Worm (Caenorhabditis elegans) whole organism, young adult: Measurements from ENCODE around the gene T24H10.4.

Source experiments
- B0019.2 ChIP-seq: fragments of 200-800 bp; sonication (Bioruptor generic); conservative IDR thresholded peaks from 2 replicates; pipeline ENCODE4 v1.3.6; 2022; ENCODE audit warnings: missing genetic modification reagents, missing genetic modification characterization, missing compliant biosample characterization
- B0261.1 ChIP-seq: sonication (generic microtip); optimal IDR thresholded peaks from 2 replicates; lab custom pipeline; 2016; ENCODE audit warnings: mild to moderate bottlenecking, missing genetic modification characterization, moderate library complexity, missing compliant biosample characterization
- C06A6.2 ChIP-seq: fragments of 200-800 bp; sonication (Bioruptor generic); conservative IDR thresholded peaks from 2 replicates; pipeline ENCODE4 v1.3.6; 2022; ENCODE audit warnings: missing genetic modification characterization, missing compliant biosample characterization
- F10E7.11 ChIP-seq: sonication (generic microtip); optimal IDR thresholded peaks from 2 replicates; lab custom pipeline; 2017; ENCODE audit warnings: mild to moderate bottlenecking, missing genetic modification characterization, moderate library complexity, missing compliant biosample characterization
- F22D6.2 ChIP-seq: sonication (generic microtip); optimal IDR thresholded peaks from 2 replicates; lab custom pipeline; 2016; ENCODE audit warnings: mild to moderate bottlenecking, missing genetic modification characterization, missing compliant biosample characterization
- F23B12.7 ChIP-seq: sonication (generic microtip); optimal IDR thresholded peaks from 2 replicates; lab custom pipeline; 2017; ENCODE audit warnings: missing genetic modification characterization, mild to moderate bottlenecking, missing compliant biosample characterization, antibody characterized with exemption, moderate library complexity; ENCODE audit not compliant: insufficient read depth
- F33H1.4 ChIP-seq: fragments of 200-800 bp; sonication (Bioruptor generic); IDR thresholded peaks from 2 replicates; pipeline ENCODE4 v1.3.6; 2022; ENCODE audit warnings: missing genetic modification reagents, missing genetic modification characterization, missing compliant biosample characterization
- F37B4.10 ChIP-seq: fragments of 200-800 bp; sonication (Bioruptor generic); IDR thresholded peaks from 2 replicates; pipeline ENCODE4 v1.3.6; 2022; ENCODE audit warnings: missing genetic modification characterization, missing compliant biosample characterization
- F39B2.1 ChIP-seq: fragments of 200-800 bp; sonication (Bioruptor generic); IDR thresholded peaks from 2 replicates; pipeline ENCODE4 v1.3.6; 2022; ENCODE audit warnings: missing genetic modification reagents, missing genetic modification characterization, missing compliant biosample characterization
- F52B5.7 ChIP-seq: sonication (generic microtip); optimal IDR thresholded peaks from 2 replicates; lab custom pipeline; 2016; ENCODE audit warnings: mild to moderate bottlenecking, missing genetic modification characterization, missing compliant biosample characterization
- F57A8.1 ChIP-seq: fragments of 200-800 bp; sonication (Bioruptor generic); optimal IDR thresholded peaks from 2 replicates; lab custom pipeline; 2018; ENCODE audit warnings: mild to moderate bottlenecking, missing genetic modification characterization, moderate library complexity, missing compliant biosample characterization
- T26A5.8 ChIP-seq: sonication (generic microtip); optimal IDR thresholded peaks from 2 replicates; lab custom pipeline; 2016; ENCODE audit warnings: missing genetic modification characterization, missing compliant biosample characterization
- Y53G8AR.9 ChIP-seq: fragments of 200-800 bp; sonication (Bioruptor generic); conservative IDR thresholded peaks from 2 replicates; pipeline ENCODE4 v1.3.6; 2022; ENCODE audit warnings: missing genetic modification reagents, missing genetic modification characterization, missing compliant biosample characterization
- Y56A3A.18 ChIP-seq: fragments of 200-800 bp; sonication (Bioruptor generic); IDR thresholded peaks from 2 replicates; pipeline ENCODE4 v1.3.6; 2022; ENCODE audit warnings: missing genetic modification reagents, missing genetic modification characterization, missing compliant biosample characterization
- Y79H2A.3 ChIP-seq: fragments of 200-800 bp; sonication (Bioruptor generic); conservative IDR thresholded peaks from 2 replicates; pipeline ENCODE4 v1.3.6; 2022; ENCODE audit warnings: missing genetic modification reagents, missing genetic modification characterization, missing compliant biosample characterization
- Y95B8A.8 ChIP-seq: fragments of 200-800 bp; sonication (Bioruptor generic); IDR thresholded peaks from 2 replicates; pipeline ENCODE4 v1.3.6; 2022; ENCODE audit warnings: missing genetic modification reagents, missing genetic modification characterization, missing compliant biosample characterization
- ZK185.1 ChIP-seq: sonication (generic microtip); optimal IDR thresholded peaks from 2 replicates; lab custom pipeline; 2016; ENCODE audit warnings: mild to moderate bottlenecking, missing genetic modification characterization, missing compliant biosample characterization; ENCODE audit not compliant: poor library complexity, severe bottlenecking
- aptf-3 ChIP-seq: fragments of 200-800 bp; sonication (Bioruptor generic); IDR thresholded peaks from 2 replicates; pipeline ENCODE4 v1.3.6; 2022; ENCODE audit warnings: missing genetic modification characterization, missing compliant biosample characterization
- bed-1 ChIP-seq: fragments of 200-800 bp; sonication (Bioruptor generic); IDR thresholded peaks from 2 replicates; pipeline ENCODE4 v1.3.6; 2022; ENCODE audit warnings: missing genetic modification reagents, missing genetic modification characterization, missing compliant biosample characterization
- bed-2 ChIP-seq: fragments of 200-800 bp; sonication (Bioruptor generic); IDR thresholded peaks from 2 replicates; pipeline ENCODE4 v1.3.6; 2022; ENCODE audit warnings: missing genetic modification reagents, missing genetic modification characterization, missing compliant biosample characterization
- ceh-40 ChIP-seq: fragments of 200-800 bp; sonication (Bioruptor generic); IDR thresholded peaks from 2 replicates; pipeline ENCODE4 v1.3.6; 2022; ENCODE audit warnings: missing genetic modification characterization, missing compliant biosample characterization
- ceh-58 ChIP-seq: fragments of 200-800 bp; sonication (Bioruptor generic); IDR thresholded peaks from 2 replicates; pipeline ENCODE4 v1.3.6; 2022; ENCODE audit warnings: missing genetic modification characterization, missing compliant biosample characterization
- ceh-91 ChIP-seq: fragments of 200-800 bp; sonication (Bioruptor generic); IDR thresholded peaks from 2 replicates; pipeline ENCODE4 v1.3.6; 2022; ENCODE audit warnings: missing genetic modification reagents, missing genetic modification characterization, missing compliant biosample characterization
- die-1 ChIP-seq: sonication (generic microtip); optimal IDR thresholded peaks from 2 replicates; lab custom pipeline; 2016; ENCODE audit warnings: missing genotype, mild to moderate bottlenecking, missing genetic modification characterization, missing compliant biosample characterization
- egl-18 ChIP-seq: fragments of 200-800 bp; sonication (Bioruptor generic); IDR thresholded peaks from 2 replicates; pipeline ENCODE4 v1.3.6; 2022; ENCODE audit warnings: missing genetic modification reagents, missing genetic modification characterization, missing compliant biosample characterization
- egl-44 ChIP-seq: fragments of 200-800 bp; sonication (Bioruptor generic); IDR thresholded peaks from 2 replicates; pipeline ENCODE4 v1.3.6; 2022; ENCODE audit warnings: missing genetic modification reagents, missing genetic modification characterization, missing compliant biosample characterization
- egrh-3 ChIP-seq: fragments of 200-800 bp; sonication (Bioruptor generic); IDR thresholded peaks from 2 replicates; pipeline ENCODE4 v1.3.6; 2022; ENCODE audit warnings: missing genetic modification reagents, missing genetic modification characterization, missing compliant biosample characterization
- gei-17 ChIP-seq: fragments of 200-800 bp; sonication (Bioruptor generic); optimal IDR thresholded peaks from 2 replicates; lab custom pipeline; 2018; ENCODE audit warnings: mild to moderate bottlenecking, missing genetic modification characterization, missing compliant biosample characterization
- lag-1 ChIP-seq: fragments of 200-800 bp; sonication (Bioruptor generic); IDR thresholded peaks from 2 replicates; pipeline ENCODE4 v1.3.6; 2022; ENCODE audit warnings: missing genetic modification reagents, missing genetic modification characterization, missing compliant biosample characterization
- let-526 ChIP-seq: fragments of 200-800 bp; sonication (Bioruptor generic); IDR thresholded peaks from 2 replicates; pipeline ENCODE4 v1.3.6; 2022; ENCODE audit warnings: missing genetic modification reagents, missing genetic modification characterization, missing compliant biosample characterization
- lin-40 ChIP-seq: sonication (generic microtip); optimal IDR thresholded peaks from 2 replicates; lab custom pipeline; 2016; ENCODE audit warnings: missing genetic modification characterization, mild to moderate bottlenecking, missing compliant biosample characterization, missing genotype, missing genetic modification reagents
- lir-1 ChIP-seq: fragments of 200-800 bp; sonication (Bioruptor generic); conservative IDR thresholded peaks from 2 replicates; pipeline ENCODE4 v1.3.6; 2022; ENCODE audit warnings: missing genetic modification reagents, missing genetic modification characterization, missing compliant biosample characterization
- madf-6 ChIP-seq: fragments of 200-800 bp; sonication (Bioruptor generic); IDR thresholded peaks from 2 replicates; pipeline ENCODE4 v1.3.6; 2022; ENCODE audit warnings: missing genetic modification reagents, missing genetic modification characterization, missing compliant biosample characterization
- madf-8 ChIP-seq: fragments of 200-800 bp; sonication (Bioruptor generic); conservative IDR thresholded peaks from 2 replicates; pipeline ENCODE4 v1.3.6; 2022; ENCODE audit warnings: missing genetic modification reagents, missing genetic modification characterization, missing compliant biosample characterization
- mel-28 ChIP-seq: sonication (generic microtip); optimal IDR thresholded peaks from 2 replicates; lab custom pipeline; 2016; ENCODE audit warnings: borderline replicate concordance, mild to moderate bottlenecking, missing genetic modification characterization, missing compliant biosample characterization
- nfya-1 ChIP-seq: sonication (generic microtip); optimal IDR thresholded peaks from 2 replicates; lab custom pipeline; 2017; ENCODE audit warnings: antibody characterized with exemption, missing compliant biosample characterization, missing genetic modification characterization, borderline replicate concordance; ENCODE audit not compliant: insufficient read depth
- nfya-2 ChIP-seq: fragments of 200-800 bp; sonication (Bioruptor generic); IDR thresholded peaks from 2 replicates; pipeline ENCODE4 v1.3.6; 2022; ENCODE audit warnings: missing genetic modification reagents, missing genetic modification characterization, missing compliant biosample characterization
- nfyb-1 ChIP-seq: fragments of 200-800 bp; sonication (Bioruptor generic); IDR thresholded peaks from 2 replicates; pipeline ENCODE4 v1.3.6; 2022; ENCODE audit warnings: missing genetic modification reagents, missing genetic modification characterization, missing compliant biosample characterization
- nhr-80 ChIP-seq: sonication (generic microtip); optimal IDR thresholded peaks from 2 replicates; lab custom pipeline; 2016; ENCODE audit warnings: missing genetic modification characterization, missing compliant biosample characterization
- pbrm-1 ChIP-seq: fragments of 200-800 bp; sonication (Bioruptor generic); IDR thresholded peaks from 2 replicates; pipeline ENCODE4 v1.3.6; 2022; ENCODE audit warnings: missing genetic modification reagents, missing genetic modification characterization, missing compliant biosample characterization
- pha-4 ChIP-seq: fragments of 150-350 bp; sonication (generic microtip); optimal IDR thresholded peaks from 2 replicates; lab custom pipeline; 2014; ENCODE audit warnings: missing biosample characterization, missing genetic modification reagents, missing genetic modification characterization
- sdz-38 ChIP-seq: sonication (generic microtip); optimal IDR thresholded peaks from 2 replicates; lab custom pipeline; 2016; ENCODE audit warnings: missing genotype, missing genetic modification characterization, missing compliant biosample characterization
- sea-2 ChIP-seq: fragments of 200-800 bp; sonication (Bioruptor generic); IDR thresholded peaks from 2 replicates; pipeline ENCODE4 v1.3.6; 2022; ENCODE audit warnings: missing genetic modification characterization, missing compliant biosample characterization
- somi-1 ChIP-seq: fragments of 200-800 bp; sonication (Bioruptor generic); optimal IDR thresholded peaks from 2 replicates; lab custom pipeline; 2018; ENCODE audit warnings: mild to moderate bottlenecking, missing genetic modification characterization, missing compliant biosample characterization
- ztf-18 ChIP-seq: sonication (generic microtip); optimal IDR thresholded peaks from 2 replicates; lab custom pipeline; 2016; ENCODE audit warnings: missing genotype, mild to moderate bottlenecking, missing genetic modification characterization, missing compliant biosample characterization
- ztf-25 ChIP-seq: fragments of 200-800 bp; sonication (Bioruptor generic); IDR thresholded peaks from 2 replicates; pipeline ENCODE4 v1.3.6; 2022; ENCODE audit warnings: missing genetic modification reagents, missing genetic modification characterization, missing compliant biosample characterization
- ztf-6 ChIP-seq: fragments of 200-800 bp; sonication (Bioruptor generic); IDR thresholded peaks from 2 replicates; pipeline ENCODE4 v1.3.6; 2022; ENCODE audit warnings: missing genetic modification reagents, missing genetic modification characterization, missing compliant biosample characterization

Gene T24H10.4

DNA sequence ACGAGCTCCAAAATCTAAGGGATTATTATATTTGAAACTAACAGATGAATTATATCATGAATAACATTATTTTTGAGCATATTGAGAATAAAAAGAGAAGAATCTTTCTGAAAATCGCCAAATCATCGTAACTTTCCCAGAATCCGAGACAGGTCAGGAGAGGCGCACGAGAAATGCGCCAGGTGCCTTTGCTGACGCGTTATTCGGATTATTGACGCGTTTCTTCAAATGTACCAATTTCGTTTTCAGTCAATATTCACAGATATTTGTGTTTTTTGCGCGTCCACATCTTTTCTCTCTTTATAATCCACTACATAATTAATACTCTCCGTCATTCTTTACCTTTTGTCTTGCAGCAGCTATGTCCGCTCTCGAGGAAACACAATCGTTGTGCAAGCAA lies 10.3 kb upstream of the T24H10.4 start, which contains the start of gene T24H10.1 (continued):
- no peak for TF ChIP-seq bed-2
- TF ChIP-seq lag-1 (GFP tag; lab: Robert Waterston, UW): no peak
- TF ChIP-seq die-1 (tag; lab: Kevin White, UChicago): no peak
- no peak for TF ChIP-seq C06A6.2 (GFP tag; lab: Robert Waterston, UW)
- TF ChIP-seq F37B4.10 (GFP tag; lab: Robert Waterston, UW): no peak
- peak; percentile 97 for TF ChIP-seq ztf-18 (tag; lab: Kevin White, UChicago)
- no peak for TF ChIP-seq F52B5.7 (tag; lab: Kevin White, UChicago)
- TF ChIP-seq F33H1.4 (GFP tag; lab: Robert Waterston, UW): peak; percentile 68
- no peak for TF ChIP-seq mel-28
- TF ChIP-seq B0261.1 (tag; lab: Kevin White, UChicago): no peak
- TF ChIP-seq bed-1 (GFP tag; lab: Robert Waterston, UW): no peak
- TF ChIP-seq let-526 (GFP tag; lab: Robert Waterston, UW): no peak
- no peak for TF ChIP-seq nfya-2 (GFP tag; lab: Robert Waterston, UW)
- peak; percentile 68 for TF ChIP-seq ZK185.1 (tag; lab: Kevin White, UChicago)
- no peak for TF ChIP-seq Y79H2A.3 (GFP tag; lab: Robert Waterston, UW)
- no peak for TF ChIP-seq F10E7.11 (tag; lab: Kevin White, UChicago)
- TF ChIP-seq B0019.2 (GFP tag; lab: Robert Waterston, UW): no peak
- TF ChIP-seq T26A5.8 (tag; lab: Kevin White, UChicago): no peak
- no peak for TF ChIP-seq Y95B8A.8 (GFP tag; lab: Robert Waterston, UW)
- no peak for TF ChIP-seq lir-1 (GFP tag; lab: Robert Waterston, UW)
- no peak for TF ChIP-seq F57A8.1 (GFP tag; lab: Kevin White, UChicago)
- TF ChIP-seq nfya-1 (tag; lab: Kevin White, UChicago): no peak
- no peak for TF ChIP-seq egl-44 (GFP tag; lab: Robert Waterston, UW)
- peak; percentile 78 for TF ChIP-seq lin-40 (tag; lab: Kevin White, UChicago)
- TF ChIP-seq madf-6 (GFP tag; lab: Robert Waterston, UW): peak; percentile 69
- no peak for TF ChIP-seq pha-4 (tag; lab: Kevin White, UChicago)
- TF ChIP-seq ztf-6: no peak
- no peak for TF ChIP-seq somi-1 (GFP tag; lab: Kevin White, UChicago)
- TF ChIP-seq F23B12.7 (tag; lab: Kevin White, UChicago): peak; percentile 13
- TF ChIP-seq ceh-91 (GFP tag; lab: Robert Waterston, UW): no peak
- TF ChIP-seq egrh-3 (GFP tag; lab: Robert Waterston, UW): no peak
- no peak for TF ChIP-seq sdz-38 (tag; lab: Kevin White, UChicago)
- TF ChIP-seq gei-17: no peak
- no peak for TF ChIP-seq F22D6.2 (tag; lab: Kevin White, UChicago)
- TF ChIP-seq nhr-80: peak; percentile 26
- TF ChIP-seq, all 124 proteins: peak for 38

DNA sequence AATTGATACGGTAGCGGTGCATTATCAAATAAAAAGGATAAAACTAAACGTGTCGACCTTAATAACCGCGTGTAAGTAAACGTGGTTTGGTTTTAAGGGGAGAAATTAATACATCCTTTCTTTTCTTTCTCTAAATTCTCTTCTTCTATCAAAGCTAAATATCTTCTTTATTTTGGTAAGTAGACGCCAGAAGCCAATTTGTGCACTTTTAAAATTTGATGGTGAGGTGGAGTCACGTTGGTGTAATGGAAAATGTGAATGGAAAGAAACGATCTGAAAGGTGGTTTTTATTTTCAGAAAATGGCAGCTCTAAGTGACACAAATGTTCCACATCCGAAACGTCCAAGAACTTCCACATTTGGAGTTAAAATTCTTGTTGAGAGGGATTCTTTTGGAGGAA lies 8.5 kb upstream of the T24H10.4 start, which contains the start of gene T24H10.5:
TSS of gene T24H10.5 (plus strand) at position 301 of the 400 bp plus-strand sequence.
- TF ChIP-seq nfyb-1 (GFP tag; lab: Robert Waterston, UW) (no peak), madf-6 (GFP tag; lab: Robert Waterston, UW) (peak; percentile 34; the same call in 1 of the 2 replicates)

DNA sequence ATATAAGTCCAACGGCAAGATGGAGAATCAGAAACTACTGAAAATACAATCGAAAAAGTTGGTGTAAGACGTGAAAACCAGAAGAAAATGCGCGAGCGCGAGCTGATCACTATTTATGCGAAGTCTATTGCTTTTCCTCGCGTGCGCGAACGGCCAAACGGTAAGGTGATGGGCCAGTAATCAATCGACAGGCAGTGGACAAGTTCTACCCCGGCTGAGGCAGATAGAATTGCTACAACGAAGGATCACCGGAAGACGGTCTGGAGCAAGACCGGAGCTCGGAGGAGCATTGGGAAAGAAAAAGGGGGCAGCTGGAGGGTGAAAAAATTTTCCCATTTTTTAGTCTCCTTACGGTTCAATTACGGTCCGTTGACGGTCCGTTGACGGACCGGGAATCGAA lies 6.7 kb upstream of the T24H10.4 start:
- TF ChIP-seq egl-18 (peak; percentile 87), F39B2.1 (GFP tag; lab: Robert Waterston, UW) (peak; percentile 74; the same call in 1 of the 2 replicates), ztf-25 (GFP tag; lab: Robert Waterston, UW) (peak; percentile 90), Y56A3A.18 (peak; percentile 78; the same call in 1 of the 2 replicates), madf-8 (GFP tag; lab: Robert Waterston, UW) (peak; percentile 37; the same call in 1 of the 2 replicates), Y53G8AR.9 (GFP tag; lab: Robert Waterston, UW) (peak; percentile 70; the same call in 1 of the 2 replicates), sea-2 (GFP tag; lab: Robert Waterston, UW) (0 out of 2 replicates have a peak, but pooled peaks have one; percentile 54), nfyb-1 (GFP tag; lab: Robert Waterston, UW) (peak; percentile 89), aptf-3 (peak; percentile 92; the same call in 1 of the 2 replicates), bed-2 (0 out of 2 replicates have a peak, but pooled peaks have one; percentile 59), ceh-40 (GFP tag; lab: Robert Waterston, UW) (peak; percentile 77; the same call in 1 of the 2 replicates), pbrm-1 (peak; percentile 58), ceh-58 (GFP tag; lab: Robert Waterston, UW) (peak; percentile 93; the same call in 1 of the 2 replicates)
